Fruit fly (Drosophila melanogaster): Measurements from ENCODE around the gene Ir100a.

DNA sequence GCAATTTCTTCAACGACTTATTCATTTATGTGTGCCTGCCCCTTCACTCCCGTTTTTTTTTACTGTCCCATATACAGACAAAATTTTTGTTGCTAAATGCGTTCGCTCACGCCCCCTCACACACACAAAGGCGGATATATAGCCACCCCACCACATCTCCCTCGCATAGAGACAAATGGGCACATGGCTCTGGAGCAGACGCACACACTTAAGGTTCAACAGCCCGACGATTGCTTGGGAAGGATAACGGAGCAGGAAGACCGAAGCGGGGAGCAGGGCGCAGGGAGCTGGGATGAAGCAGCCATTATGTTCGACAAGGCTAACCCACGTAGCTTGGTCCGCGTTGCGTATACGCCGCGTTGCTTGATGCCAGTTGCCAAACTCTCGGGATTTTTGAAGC is 25.7 kb downstream of the Ir100a start:
- TF ChIP-seq CG8478 (optimal IDR thresholded peaks at IDR 0.05) (no peak), psq (optimal IDR thresholded peaks at IDR 0.05) (no peak), pan (optimal IDR thresholded peaks at IDR 0.05) (no peak), usp (GFP tag; optimal IDR thresholded peaks at IDR 0.05) (no peak)
